Worm (Caenorhabditis elegans) whole organism, midembryonic: ENCODE measurements around the gene bus-4.

ENCODE experiments used
- T22C8.4 ChIP-seq: fragments of 200-800 bp; sonication (Bioruptor generic); IDR thresholded peaks from 2 replicates; pipeline ENCODE4 v1.3.6; 2022; ENCODE audit warnings: missing genetic modification characterization, missing compliant biosample characterization
- cog-1 ChIP-seq: sonication (generic microtip); optimal IDR thresholded peaks from 2 replicates; lab custom pipeline; 2016; ENCODE audit warnings: missing genetic modification characterization, missing compliant biosample characterization
- flt-1 ChIP-seq: fragments of 200-800 bp; sonication (Bioruptor generic); IDR thresholded peaks from 2 replicates; pipeline ENCODE4 v1.3.6; 2022; ENCODE audit warnings: missing genetic modification characterization, missing compliant biosample characterization
- klf-2 ChIP-seq: fragments of 200-800 bp; sonication (Bioruptor generic); conservative IDR thresholded peaks from 2 replicates; pipeline ENCODE4 v1.3.6; 2022; ENCODE audit warnings: missing genetic modification reagents, missing genetic modification characterization, missing compliant biosample characterization
- med-1 ChIP-seq: sonication (generic microtip); optimal IDR thresholded peaks from 2 replicates; lab custom pipeline; 2017; ENCODE audit warnings: missing genetic modification characterization, mild to moderate bottlenecking, missing compliant biosample characterization, antibody characterized with exemption, missing genetic modification reagents; ENCODE audit not compliant: insufficient read depth
- tab-1 ChIP-seq: fragments of 200-800 bp; sonication (Bioruptor generic); IDR thresholded peaks from 2 replicates; pipeline ENCODE4 v1.3.6; 2022; ENCODE audit warnings: missing genetic modification characterization, missing compliant biosample characterization
- ztf-23 ChIP-seq: fragments of 200-800 bp; sonication (Bioruptor generic); IDR thresholded peaks from 2 replicates; pipeline ENCODE4 v1.3.6; 2022; ENCODE audit warnings: missing genetic modification reagents, missing genetic modification characterization, missing compliant biosample characterization

DNA sequence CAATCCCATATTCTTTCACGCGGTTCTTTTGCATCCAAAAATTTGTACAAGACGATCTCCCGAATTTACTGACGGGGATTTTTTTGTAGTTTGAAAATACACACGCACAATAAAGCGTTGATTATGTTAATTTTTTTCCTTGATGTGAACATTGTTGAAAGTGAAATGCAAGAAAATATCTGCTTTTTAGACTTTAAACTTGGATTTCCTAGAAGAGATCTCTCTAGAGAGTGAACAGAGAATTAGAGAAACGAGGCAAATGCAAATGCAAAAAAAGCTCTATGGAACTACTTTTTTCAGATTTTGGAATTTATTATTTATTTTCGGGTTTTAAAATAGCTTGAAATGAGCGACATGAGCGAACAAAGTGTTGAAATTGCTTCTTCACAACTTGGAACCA lies 23.0 kb upstream of the bus-4 start, which contains the start of gene F29B9.1:
- TF ChIP-seq flt-1 (no peak), ztf-23 (GFP tag; lab: Robert Waterston, UW) (no peak), tab-1 (GFP tag; lab: Robert Waterston, UW) (no peak), klf-2 (GFP tag; lab: Robert Waterston, UW) (no peak), cog-1 (tag; lab: Kevin White, UChicago) (no peak), T22C8.4 (GFP tag; lab: Robert Waterston, UW) (no peak), med-1 (no peak)
